Worm (Caenorhabditis elegans): ENCODE measurements around the gene abts-4.

The abts-4 gene

ce11 chrX:6742891-6743290, 18.6 kb downstream of the abts-4 start (continued):
- peak in 1 of 2 experiments; percentile 57 for TF ChIP-seq egl-27 (tag; optimal IDR thresholded peaks at IDR 0.05)
- peak in 1 of 2 experiments; percentile 97 for TF ChIP-seq mdl-1 (tag; optimal IDR thresholded peaks at IDR 0.05)
- TF ChIP-seq grh-1 (GFP tag; IDR thresholded peaks at IDR 0.05): peak; percentile 64
- TF ChIP-seq elt-3 (tag; optimal IDR thresholded peaks at IDR 0.05): peak in 5 of 6 experiments; percentile 37 to 91 (median 68)
- TF ChIP-seq hpl-2 (GFP tag; optimal IDR thresholded peaks at IDR 0.05): no peak
- TF ChIP-seq nhr-19 (GFP tag; conservative IDR thresholded peaks at IDR 0.05): peak; percentile 89
- TF ChIP-seq dpl-1 (GFP tag; optimal IDR thresholded peaks at IDR 0.05): peak; percentile 33 to 48 (median 35)
- peak; percentile 97 for TF ChIP-seq ama-1 (optimal IDR thresholded peaks at IDR 0.05)
- TF ChIP-seq mab-9 (GFP tag; IDR thresholded peaks at IDR 0.05): no peak; the same call in 1 of the 2 replicates
- peak; percentile 31 for TF ChIP-seq sup-37 (GFP tag; optimal IDR thresholded peaks at IDR 0.05)
- TF ChIP-seq lin-39 (tag; optimal IDR thresholded peaks at IDR 0.05): peak; percentile 88
- TF ChIP-seq nhr-20 (tag; optimal IDR thresholded peaks at IDR 0.05): peak; percentile 89
- TF ChIP-seq nhr-71 (tag; optimal IDR thresholded peaks at IDR 0.05): peak; percentile 97
- no peak for TF ChIP-seq unc-62 (GFP tag; optimal IDR thresholded peaks at IDR 0.05)

DNA sequence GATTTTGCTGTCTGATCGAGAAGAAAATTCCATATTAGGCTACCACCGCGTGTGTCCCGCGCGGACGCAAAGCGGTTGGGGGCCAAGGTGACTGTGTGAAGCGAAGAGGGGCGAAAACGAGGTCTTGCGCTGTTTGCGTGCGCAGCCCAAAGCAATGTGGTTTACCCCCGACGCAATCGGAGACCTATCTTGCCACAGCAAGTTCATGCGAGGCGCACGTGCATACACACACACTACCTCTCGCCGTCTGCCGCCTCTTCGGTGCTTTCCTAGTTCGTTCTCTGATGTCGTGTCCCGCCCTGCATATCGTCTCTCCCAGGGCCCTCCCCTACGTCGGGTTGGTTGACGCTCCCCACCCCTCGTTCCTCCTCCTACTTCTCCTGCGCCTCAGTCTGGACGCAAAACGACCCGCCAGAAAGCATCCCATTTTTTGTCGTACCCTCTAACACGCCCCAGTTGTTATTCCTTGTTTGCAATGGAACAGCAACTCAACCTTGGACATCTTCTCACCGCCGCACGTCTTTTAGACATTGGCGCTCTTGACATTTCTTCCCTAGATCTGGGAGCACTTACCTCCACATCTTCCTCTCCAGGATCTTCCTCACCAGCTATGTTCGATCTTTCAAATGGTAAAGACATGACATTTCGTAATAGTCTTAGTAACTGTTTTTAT, 19.4 kb downstream of the abts-4 start, which contains the start of gene mdl-1:
Gene mdl-1 (plus strand): TSS at position 341 of the 673 bp plus-strand sequence.
- TF ChIP-seq lir-3 (tag; optimal IDR thresholded peaks at IDR 0.05; ENCODE audit: poor library complexity) (no peak), ceh-63 (GFP tag; optimal IDR thresholded peaks at IDR 0.05) (no peak), pqm-1 (tag; optimal IDR thresholded peaks at IDR 0.05) (peak; percentile 51), ztf-4 (tag; optimal IDR thresholded peaks at IDR 0.05) (peak; percentile 90), F16B12.6 (tag; optimal IDR thresholded peaks at IDR 0.05) (no peak), elt-3 (tag; optimal IDR thresholded peaks at IDR 0.05) (peak in 4 of 6 experiments; percentile 5 to 85 (median 56)), blmp-1 (tag; optimal IDR thresholded peaks at IDR 0.05) (peak; percentile 42), lin-39 (tag; optimal IDR thresholded peaks at IDR 0.05) (peak; percentile 56), fos-1 (tag; optimal IDR thresholded peaks at IDR 0.05) (peak; percentile 73), ztf-11 (tag; optimal IDR thresholded peaks at IDR 0.05) (peak in 1 of 2 experiments; percentile 33), nhr-28 (tag; optimal IDR thresholded peaks at IDR 0.05) (no peak), lin-15B (tag; optimal IDR thresholded peaks at IDR 0.05) (no peak), nhr-12 (tag; optimal IDR thresholded peaks at IDR 0.05) (no peak), ces-1 (GFP tag; optimal IDR thresholded peaks at IDR 0.05) (no peak), nhr-77 (tag; optimal IDR thresholded peaks at IDR 0.05) (peak; percentile 87), fkh-4 (tag; optimal IDR thresholded peaks at IDR 0.05; ENCODE audit: borderline replicate concordance) (no peak), ets-5 (GFP tag; IDR thresholded peaks at IDR 0.05) (no peak), sptf-1 (tag; optimal IDR thresholded peaks at IDR 0.05) (no peak), isw-1 (GFP tag; IDR thresholded peaks at IDR 0.05) (peak; percentile 80), alr-1 (tag; optimal IDR thresholded peaks at IDR 0.05; ENCODE audit: borderline replicate concordance) (no peak), xbp-1 (tag; optimal IDR thresholded peaks at IDR 0.05) (peak; percentile 70), dsc-1 (tag; optimal IDR thresholded peaks at IDR 0.05) (peak; percentile 70), hlh-4 (tag; optimal IDR thresholded peaks at IDR 0.05) (no peak), ceh-88 (GFP tag; IDR thresholded peaks at IDR 0.05) (peak; percentile 55; the same call in 1 of the 2 replicates), pag-3 (tag; optimal IDR thresholded peaks at IDR 0.05; ENCODE audit: borderline replicate concordance, insufficient read depth) (no peak), zag-1 (tag; optimal IDR thresholded peaks at IDR 0.05) (no peak), lin-14 (GFP tag; optimal IDR thresholded peaks at IDR 0.05) (peak; percentile 99), efl-1 (optimal IDR thresholded peaks at IDR 0.05) (peak; percentile 56 to 63), efl-1 (GFP tag; optimal IDR thresholded peaks at IDR 0.05 in 1 of 2) (peak; percentile 32 to 94), snpc-4 (tag; optimal IDR thresholded peaks at IDR 0.05) (peak; percentile 57), lsy-2 (tag; optimal IDR thresholded peaks at IDR 0.05) (peak; percentile 77 to 87), fkh-10 (GFP tag; optimal IDR thresholded peaks at IDR 0.05) (peak; percentile 84), nhr-19 (GFP tag; conservative IDR thresholded peaks at IDR 0.05) (peak; percentile 99), ama-1 (optimal IDR thresholded peaks at IDR 0.05) (peak; percentile 94), elt-2 (tag; optimal IDR thresholded peaks at IDR 0.05) (peak; percentile 24), ceh-90 (tag; optimal IDR thresholded peaks at IDR 0.05) (no peak), nhr-47 (tag; optimal IDR thresholded peaks at IDR 0.05) (peak; percentile 86), nhr-84 (tag; optimal IDR thresholded peaks at IDR 0.05) (no peak), C34B4.2 (tag; optimal IDR thresholded peaks at IDR 0.05) (no peak), irx-1 (tag; optimal IDR thresholded peaks at IDR 0.05) (peak; percentile 68)
